Fruit fly (Drosophila melanogaster) whole organism, embryonic: ENCODE results near the gene CG31886.

Source experiments
- Asciz ChIP-seq: fragments of 200-800 bp; sonication (Bioruptor generic); optimal IDR thresholded peaks from 2 replicates; lab custom pipeline; 2017; ENCODE audit warnings: missing biosample characterization, mild to moderate bottlenecking, missing genetic modification characterization, missing genetic modification reagents
- Atf-2 ChIP-seq: fragments of 200-800 bp; sonication (Bioruptor generic); optimal IDR thresholded peaks from 2 replicates; lab custom pipeline; 2016; ENCODE audit warnings: missing biosample characterization, missing genetic modification characterization
- Atf3 ChIP-seq: fragments of 200-800 bp; sonication (Bioruptor generic); optimal IDR thresholded peaks from 3 replicates; lab custom pipeline; 2016; ENCODE audit warnings: missing biosample characterization, missing genetic modification characterization
- CG10267 ChIP-seq: fragments of 200-800 bp; sonication (Bioruptor generic); optimal IDR thresholded peaks from 2 replicates; lab custom pipeline; 2018; ENCODE audit warnings: missing biosample characterization, mild to moderate bottlenecking, missing genetic modification characterization, moderate library complexity
- CG10565 ChIP-seq: fragments of 200-800 bp; sonication (Bioruptor generic); optimal IDR thresholded peaks from 3 replicates; lab custom pipeline; 2016; ENCODE audit warnings: missing biosample characterization, mild to moderate bottlenecking, missing genetic modification characterization
- CG11398 ChIP-seq: fragments of 200-800 bp; sonication (Bioruptor generic); optimal IDR thresholded peaks from 2 replicates; lab custom pipeline; 2016; ENCODE audit warnings: missing biosample characterization, missing genetic modification characterization
- CG11560 ChIP-seq: fragments of 200-800 bp; sonication (Bioruptor generic); IDR thresholded peaks from 3 replicates; pipeline ENCODE4 v1.3.6; 2022; ENCODE audit warnings: missing biosample characterization, missing genetic modification characterization
- CG12071 ChIP-seq: fragments of 200-800 bp; sonication (Bioruptor generic); optimal IDR thresholded peaks from 3 replicates; lab custom pipeline; 2018; ENCODE audit warnings: missing biosample characterization, mild to moderate bottlenecking, missing genetic modification characterization
- CG12942 ChIP-seq: fragments of 200-800 bp; sonication (Bioruptor generic); optimal IDR thresholded peaks from 3 replicates; lab custom pipeline; 2016; ENCODE audit warnings: missing biosample characterization, missing genetic modification characterization
- CG14860 ChIP-seq: fragments of 200-800 bp; sonication (Bioruptor generic); IDR thresholded peaks from 3 replicates; pipeline ENCODE4 v1.3.6; 2022; ENCODE audit warnings: missing biosample characterization, missing genetic modification characterization; ENCODE audit not compliant: partially characterized antibody
- CG14965 ChIP-seq: fragments of 200-800 bp; sonication (Bioruptor generic); optimal IDR thresholded peaks from 2 replicates; lab custom pipeline; 2016; ENCODE audit warnings: missing biosample characterization, missing genetic modification characterization, borderline replicate concordance
- CG15011 ChIP-seq: fragments of 200-800 bp; sonication (Bioruptor generic); optimal IDR thresholded peaks from 3 replicates; lab custom pipeline; 2018; ENCODE audit warnings: missing biosample characterization, mild to moderate bottlenecking, missing genetic modification characterization
- CG15269 ChIP-seq: fragments of 200-800 bp; sonication (Bioruptor generic); optimal IDR thresholded peaks from 2 replicates; lab custom pipeline; 2018; ENCODE audit warnings: missing biosample characterization, mild to moderate bottlenecking, missing genetic modification characterization, moderate library complexity
- CG1832 ChIP-seq: fragments of 200-800 bp; sonication (Bioruptor generic); optimal IDR thresholded peaks from 2 replicates; lab custom pipeline; 2017; ENCODE audit warnings: missing biosample characterization, mild to moderate bottlenecking, missing genetic modification characterization, inconsistent platforms
- CG31224 ChIP-seq: fragments of 200-800 bp; sonication (Bioruptor generic); IDR thresholded peaks from 2 replicates; pipeline ENCODE4 v1.3.6; 2022; ENCODE audit warnings: missing biosample characterization, missing genetic modification characterization
- CG3995 ChIP-seq: fragments of 200-800 bp; sonication (Bioruptor generic); optimal IDR thresholded peaks from 3 replicates; lab custom pipeline; 2016; ENCODE audit warnings: missing biosample characterization, missing genetic modification characterization
- CG4360 ChIP-seq: fragments of 200-800 bp; sonication (Bioruptor generic); IDR thresholded peaks from 2 replicates; pipeline ENCODE4 v1.3.6; 2022; ENCODE audit warnings: missing biosample characterization, missing genetic modification characterization
- CG6654 ChIP-seq: fragments of 200-800 bp; sonication (Bioruptor generic); optimal IDR thresholded peaks from 2 replicates; lab custom pipeline; 2017; ENCODE audit warnings: missing biosample characterization, mild to moderate bottlenecking, missing genetic modification characterization
- CG6791 ChIP-seq: fragments of 200-800 bp; sonication (Bioruptor generic); IDR thresholded peaks from 3 replicates; pipeline ENCODE4 v1.3.6; 2022; ENCODE audit warnings: missing biosample characterization, missing genetic modification characterization; ENCODE audit not compliant: partially characterized antibody
- CG6854 ChIP-seq: fragments of 200-800 bp; sonication (Bioruptor generic); optimal IDR thresholded peaks from 3 replicates; lab custom pipeline; 2017; ENCODE audit warnings: missing biosample characterization, mild to moderate bottlenecking, missing genetic modification characterization
- CG8765 ChIP-seq: fragments of 200-800 bp; sonication (Bioruptor generic); IDR thresholded peaks from 2 replicates; pipeline ENCODE4 v1.3.6; 2022; ENCODE audit warnings: missing biosample characterization, missing genetic modification characterization
- CG9437 ChIP-seq: fragments of 200-800 bp; sonication (Bioruptor generic); optimal IDR thresholded peaks from 2 replicates; lab custom pipeline; 2018; ENCODE audit warnings: missing biosample characterization, mild to moderate bottlenecking, missing genetic modification characterization
- CG9817 ChIP-seq: fragments of 200-800 bp; sonication (Bioruptor generic); optimal IDR thresholded peaks from 2 replicates; lab custom pipeline; 2018; ENCODE audit warnings: missing biosample characterization, mild to moderate bottlenecking, missing genetic modification characterization, moderate library complexity
- D19B ChIP-seq: fragments of 200-800 bp; sonication (Bioruptor generic); optimal IDR thresholded peaks from 2 replicates; lab custom pipeline; 2017; ENCODE audit warnings: missing biosample characterization, mild to moderate bottlenecking, missing genetic modification characterization
- Dfd ChIP-seq, 2 experiments: fragments of >200 bp; optimal IDR thresholded peaks; 2 replicates each; lab custom pipeline; 2017; ENCODE audit warnings: missing biosample characterization in 2 of 2, missing genetic modification characterization in 2 of 2
- H2.0 ChIP-seq: fragments of 200-800 bp; sonication (Bioruptor generic); IDR thresholded peaks from 2 replicates; pipeline ENCODE4 v1.3.6; 2022; ENCODE audit warnings: missing biosample characterization, missing genetic modification characterization
- Hsf ChIP-seq: fragments of 200-800 bp; sonication (Bioruptor generic); optimal IDR thresholded peaks from 3 replicates; lab custom pipeline; 2016; ENCODE audit warnings: missing biosample characterization, missing genetic modification characterization
- Nf-YC ChIP-seq: fragments of 200-800 bp; optimal IDR thresholded peaks from 3 replicates; lab custom pipeline; 2019; ENCODE audit warnings: missing biosample characterization, mild to moderate bottlenecking, missing genetic modification characterization, moderate library complexity
- Tbp ChIP-seq: fragments of >200 bp; optimal IDR thresholded peaks from 2 replicates; lab custom pipeline; 2018; ENCODE audit warnings: missing biosample characterization, missing genetic modification characterization
- ara ChIP-seq: fragments of 200-800 bp; sonication (Bioruptor generic); IDR thresholded peaks from 2 replicates; pipeline ENCODE4 v1.3.6; 2022; ENCODE audit warnings: missing biosample characterization, missing genetic modification characterization
- az2 ChIP-seq: fragments of 200-800 bp; sonication (Bioruptor generic); optimal IDR thresholded peaks from 3 replicates; lab custom pipeline; 2016; ENCODE audit warnings: missing biosample characterization, missing genetic modification characterization
- chif ChIP-seq, 2 experiments: fragments of 200-800 bp; sonication (Bioruptor generic); optimal IDR thresholded peaks; 3 replicates each; lab custom pipeline; 2016; ENCODE audit warnings: missing biosample characterization in 2 of 2, missing genetic modification characterization in 2 of 2
- croc ChIP-seq: fragments of 200-800 bp; sonication (Bioruptor generic); conservative IDR thresholded peaks from 3 replicates; pipeline ENCODE4 v1.3.6; 2022; ENCODE audit warnings: missing biosample characterization, missing genetic modification characterization
- eyg ChIP-seq: fragments of 200-800 bp; sonication (Bioruptor generic); optimal IDR thresholded peaks from 3 replicates; lab custom pipeline; 2016; ENCODE audit warnings: missing biosample characterization, missing genetic modification characterization
- gce ChIP-seq: fragments of 200-800 bp; sonication (Bioruptor generic); IDR thresholded peaks from 3 replicates; pipeline ENCODE4 v1.3.6; 2022; ENCODE audit warnings: missing biosample characterization, missing genetic modification characterization
- gro ChIP-seq: fragments of 200-800 bp; sonication (Bioruptor generic); optimal IDR thresholded peaks from 2 replicates; lab custom pipeline; 2016; ENCODE audit warnings: missing biosample characterization, missing genetic modification characterization
- inv ChIP-seq: fragments of 200-800 bp; sonication (Bioruptor generic); IDR thresholded peaks from 2 replicates; pipeline ENCODE4 v1.3.6; 2022; ENCODE audit warnings: missing biosample characterization, missing genetic modification characterization; ENCODE audit not compliant: partially characterized antibody
- maf-S ChIP-seq: fragments of 200-800 bp; sonication (Bioruptor generic); optimal IDR thresholded peaks from 2 replicates; lab custom pipeline; 2016; ENCODE audit warnings: missing biosample characterization, missing genetic modification characterization
- nmo ChIP-seq: fragments of 200-800 bp; sonication (Bioruptor generic); optimal IDR thresholded peaks from 2 replicates; lab custom pipeline; 2018; ENCODE audit warnings: missing biosample characterization, mild to moderate bottlenecking, missing genetic modification characterization, moderate library complexity
- odd ChIP-seq: fragments of 200-800 bp; sonication (Bioruptor generic); optimal IDR thresholded peaks from 2 replicates; lab custom pipeline; 2017; ENCODE audit warnings: missing biosample characterization, mild to moderate bottlenecking, missing genetic modification characterization
- otp ChIP-seq: fragments of 200-800 bp; sonication (Bioruptor generic); IDR thresholded peaks from 3 replicates; pipeline ENCODE4, ENCODE4 v1.3.6; 2022; ENCODE audit warnings: missing biosample characterization, missing genetic modification characterization
- pan ChIP-seq, 4 experiments: fragments of >200 bp in 3 of 4; fragments of 200-800 bp in 1 of 4; sonication (Bioruptor generic) in 1 of 4; optimal IDR thresholded peaks in 3 of 4; IDR thresholded peaks in 1 of 4; 2 replicates each; pipeline versions ENCODE4 v1.3.6 to Lab custom; 2017 to 2022; ENCODE audit warnings: missing biosample characterization in 2 of 4, missing genetic modification characterization in 2 of 4, mixed read lengths in 1 of 4
- pum ChIP-seq: fragments of 200-800 bp; sonication (Bioruptor generic); optimal IDR thresholded peaks from 2 replicates; lab custom pipeline; 2016; ENCODE audit warnings: missing biosample characterization, missing genetic modification characterization
- schlank ChIP-seq: fragments of 200-800 bp; sonication (Bioruptor generic); optimal IDR thresholded peaks from 2 replicates; lab custom pipeline; 2018; ENCODE audit warnings: missing biosample characterization, mild to moderate bottlenecking, missing genetic modification characterization
- seq ChIP-seq: fragments of 200-800 bp; sonication (Bioruptor generic); IDR thresholded peaks from 2 replicates; pipeline ENCODE4 v1.3.6; 2022; ENCODE audit warnings: missing biosample characterization, missing genetic modification characterization
- trem ChIP-seq: fragments of 200-800 bp; optimal IDR thresholded peaks from 3 replicates; lab custom pipeline; 2019; ENCODE audit warnings: missing biosample characterization, mild to moderate bottlenecking, missing genetic modification characterization, moderate library complexity
- unc-4 ChIP-seq: fragments of 200-800 bp; sonication (Bioruptor generic); IDR thresholded peaks from 2 replicates; pipeline ENCODE4 v1.3.6; 2022; ENCODE audit warnings: missing biosample characterization, missing genetic modification characterization; ENCODE audit not compliant: partially characterized antibody
- vvl ChIP-seq: fragments of 200-800 bp; sonication (Bioruptor generic); IDR thresholded peaks from 2 replicates; pipeline ENCODE4 v1.3.6; 2022; ENCODE audit warnings: missing biosample characterization, missing genetic modification characterization
- wek ChIP-seq: fragments of 200-800 bp; sonication (Bioruptor generic); optimal IDR thresholded peaks from 3 replicates; lab custom pipeline; 2018; ENCODE audit warnings: missing biosample characterization, mild to moderate bottlenecking, missing genetic modification characterization, moderate library complexity
- z ChIP-seq: fragments of 200-800 bp; sonication (Bioruptor generic); IDR thresholded peaks from 3 replicates; pipeline ENCODE4 v1.3.6; 2022; ENCODE audit warnings: missing biosample characterization, missing genetic modification characterization

The CG31886 gene

dm6 chr2L:8937003-8937402 is 21.8 kb downstream of the CG31886 start, which contains the start of gene Tsp29Fb (continued):
- TF ChIP-seq seq (GFP tag; lab: Robert Waterston, UW): peak; percentile 54; the same call in 1 of the 2 replicates
- no peak for TF ChIP-seq CG1832 (GFP tag; lab: Kevin White, UChicago)
- TF ChIP-seq Asciz (GFP tag; lab: Kevin White, UChicago): peak; percentile 65
- TF ChIP-seq unc-4 (GFP tag; lab: Robert Waterston, UW): no peak
- TF ChIP-seq CG8765 (GFP tag; lab: Robert Waterston, UW): no peak
- peak; percentile 46 to 47 for TF ChIP-seq chif (GFP tag; optimal IDR thresholded peaks at IDR 0.05; lab: Kevin White, UChicago)
- peak; percentile 75 for TF ChIP-seq Nf-YC (tag; lab: Kevin White, UChicago)
- peak; percentile 57 for TF ChIP-seq CG31224 (GFP tag; lab: Robert Waterston, UW)
- TF ChIP-seq ara (GFP tag; lab: Robert Waterston, UW): peak; percentile 45; the same call in 1 of the 2 replicates
- peak; percentile 49 for TF ChIP-seq CG6854 (GFP tag; lab: Kevin White, UChicago)
- no peak for TF ChIP-seq CG14860 (GFP tag; lab: Robert Waterston, UW)
- TF ChIP-seq z (GFP tag; lab: Robert Waterston, UW): no peak
- TF ChIP-seq odd (GFP tag; lab: Kevin White, UChicago): peak; percentile 62
- TF ChIP-seq CG15011 (GFP tag; lab: Kevin White, UChicago): peak; percentile 73
- TF ChIP-seq CG15269 (tag; lab: Kevin White, UChicago): peak; percentile 88
- no peak for TF ChIP-seq Tbp (GFP tag; lab: Kevin White, UChicago)
- TF ChIP-seq gce (GFP tag; lab: Robert Waterston, UW): no peak
- no peak for TF ChIP-seq CG10565 (GFP tag; lab: Kevin White, UChicago)
- TF ChIP-seq gro (GFP tag; lab: Kevin White, UChicago): peak; percentile 10
- TF ChIP-seq CG6654 (GFP tag; lab: Kevin White, UChicago): peak; percentile 19
- no peak for TF ChIP-seq pan (optimal IDR thresholded peaks at IDR 0.05; lab: Kevin White, UChicago)
- peak in 1 of 2 experiments; percentile 66 for TF ChIP-seq pan (GFP tag; optimal IDR thresholded peaks at IDR 0.05 in 1 of 2, IDR thresholded peaks at IDR 0.05 in 1 of 2)
- TF ChIP-seq CG10267: peak; percentile 52
- peak; percentile 42 for TF ChIP-seq maf-S (GFP tag; lab: Kevin White, UChicago)
- peak; percentile 58 for TF ChIP-seq Hsf (GFP tag; lab: Kevin White, UChicago)
- peak; percentile 64 for TF ChIP-seq CG9437 (GFP tag; lab: Kevin White, UChicago)
- TF ChIP-seq CG14965 (GFP tag; lab: Kevin White, UChicago): no peak
- peak; percentile 77 for TF ChIP-seq nmo (GFP tag; lab: Kevin White, UChicago)
- peak; percentile 17 for TF ChIP-seq eyg (GFP tag; lab: Kevin White, UChicago)
- peak; percentile 56 for TF ChIP-seq CG12071 (GFP tag; lab: Kevin White, UChicago)
- TF ChIP-seq CG4360 (GFP tag; lab: Robert Waterston, UW): no peak
- TF ChIP-seq H2.0 (GFP tag; lab: Robert Waterston, UW): peak; percentile 31; the same call in 1 of the 2 replicates
- no peak for TF ChIP-seq otp (GFP tag; lab: Robert Waterston, UW)
- TF ChIP-seq Atf3 (GFP tag; lab: Kevin White, UChicago): no peak
- no peak for TF ChIP-seq CG11398 (GFP tag; lab: Kevin White, UChicago)
- TF ChIP-seq schlank (tag; lab: Kevin White, UChicago): peak; percentile 50
- peak; percentile 11 for TF ChIP-seq CG3995 (GFP tag; lab: Kevin White, UChicago)
- peak; percentile 65 for TF ChIP-seq vvl (GFP tag; lab: Robert Waterston, UW)
- peak; percentile 52 for TF ChIP-seq pum
- no peak; the same call in 2 of the 3 replicates for TF ChIP-seq CG11560
- no peak for TF ChIP-seq inv (GFP tag; lab: Robert Waterston, UW)
- peak; percentile 35; the same call in 1 of the 3 replicates for TF ChIP-seq croc (GFP tag; lab: Robert Waterston, UW)
- no peak for TF ChIP-seq wek (GFP tag; lab: Kevin White, UChicago)
- peak; percentile 22 for TF ChIP-seq Atf-2 (GFP tag; lab: Kevin White, UChicago)
- TF ChIP-seq CG6791 (GFP tag; lab: Robert Waterston, UW): no peak
- no peak for TF ChIP-seq Dfd (GFP tag; optimal IDR thresholded peaks at IDR 0.05; lab: Kevin White, UChicago)
- peak; percentile 35 for TF ChIP-seq CG12942 (GFP tag; lab: Kevin White, UChicago)
- TF ChIP-seq trem (tag; lab: Kevin White, UChicago): no peak
- TF ChIP-seq D19B (GFP tag; lab: Kevin White, UChicago): peak; percentile 57
- TF ChIP-seq CG9817: peak; percentile 77
- TF ChIP-seq az2 (GFP tag; lab: Kevin White, UChicago): peak; percentile 21
